Worm (Caenorhabditis elegans): ENCODE measurements around the gene garr-1.

ce11 chrIV:443622-444021, 17.7 kb downstream of the garr-1 start, which contains the start of gene mrpl-55:
- TF ChIP-seq dmd-4 (tag; optimal IDR thresholded peaks at IDR 0.05) (no peak), sem-4 (tag; optimal IDR thresholded peaks at IDR 0.05) (peak; percentile 75), elt-3 (tag; optimal IDR thresholded peaks at IDR 0.05) (no peak), mdl-1 (tag; optimal IDR thresholded peaks at IDR 0.05) (peak in 1 of 2 experiments; percentile 30), skn-1 (tag; optimal IDR thresholded peaks at IDR 0.05) (no peak), nhr-129 (tag; optimal IDR thresholded peaks at IDR 0.05) (peak; percentile 77), ztf-4 (tag; optimal IDR thresholded peaks at IDR 0.05) (peak; percentile 77), ama-1 (optimal IDR thresholded peaks at IDR 0.05) (peak; percentile 12), alr-1 (tag; optimal IDR thresholded peaks at IDR 0.05) (peak; percentile 42), zag-1 (tag; optimal IDR thresholded peaks at IDR 0.05) (peak; percentile 39), nhr-77 (tag; optimal IDR thresholded peaks at IDR 0.05) (peak; percentile 56), nhr-237 (tag; optimal IDR thresholded peaks at IDR 0.05) (no peak), snpc-4 (tag; optimal IDR thresholded peaks at IDR 0.05) (peak; percentile 81)

Measured in whole organism, L2 larva.